Fruit fly (Drosophila melanogaster) whole organism, pupa: ENCODE data around the gene CG32376.
A peak's percentile ranks its signal among the peaks of the same experiment; 100 is the strongest.

ENCODE experiments used
- CG13204 ChIP-seq: fragments of 200-800 bp; sonication (Bioruptor generic); optimal IDR thresholded peaks from 2 replicates; lab custom pipeline; 2018; ENCODE audit warnings: missing biosample characterization, mild to moderate bottlenecking, missing genetic modification characterization, moderate library complexity
- CG14655 ChIP-seq: fragments of 200-800 bp; sonication (Bioruptor generic); optimal IDR thresholded peaks from 3 replicates; lab custom pipeline; 2017; ENCODE audit warnings: mild to moderate bottlenecking, missing biosample characterization, missing genetic modification reagents, missing genetic modification characterization
- CG15710 ChIP-seq: fragments of 200-800 bp; sonication (Bioruptor generic); optimal IDR thresholded peaks from 2 replicates; lab custom pipeline; 2018; ENCODE audit warnings: missing biosample characterization, mild to moderate bottlenecking, missing genetic modification characterization, moderate library complexity
- CG32121 ChIP-seq: fragments of 200-800 bp; sonication (Bioruptor generic); IDR thresholded peaks from 2 replicates; pipeline ENCODE4 v1.3.6; 2022; ENCODE audit warnings: missing biosample characterization, missing genetic modification characterization
- CG34367 ChIP-seq: fragments of 200-800 bp; sonication (Bioruptor generic); optimal IDR thresholded peaks from 2 replicates; lab custom pipeline; 2018; ENCODE audit warnings: missing biosample characterization, mild to moderate bottlenecking, missing genetic modification characterization
- CG4496 ChIP-seq: fragments of 200-800 bp; sonication (Bioruptor generic); IDR thresholded peaks from 3 replicates; pipeline ENCODE4 v1.3.6; 2022; ENCODE audit warnings: missing biosample characterization, missing genetic modification characterization
- CG9948 ChIP-seq: fragments of 200-800 bp; sonication (Bioruptor generic); optimal IDR thresholded peaks from 2 replicates; lab custom pipeline; 2018; ENCODE audit warnings: missing biosample characterization, mild to moderate bottlenecking, missing genetic modification characterization, moderate library complexity
- EcR ChIP-seq: fragments of 200-800 bp; sonication (Bioruptor generic); optimal IDR thresholded peaks from 3 replicates; lab custom pipeline; 2019; ENCODE audit warnings: missing biosample characterization, missing genetic modification characterization, mild to moderate bottlenecking, moderate library complexity, missing genetic modification reagents
- Ets98B ChIP-seq: fragments of 200-800 bp; sonication (Bioruptor generic); IDR thresholded peaks from 2 replicates; pipeline ENCODE4 v1.3.6; 2022; ENCODE audit warnings: missing biosample characterization, missing genetic modification characterization
- Pif1B ChIP-seq: fragments of 200-800 bp; sonication (Bioruptor generic); optimal IDR thresholded peaks from 3 replicates; lab custom pipeline; 2016; ENCODE audit warnings: missing biosample characterization, missing genetic modification characterization
- fd96Ca ChIP-seq: fragments of 200-800 bp; sonication (Bioruptor generic); IDR thresholded peaks from 3 replicates; pipeline ENCODE4 v1.3.6; 2022; ENCODE audit warnings: missing biosample characterization, missing genetic modification characterization
- rn ChIP-seq: fragments of 200-800 bp; sonication (Bioruptor generic); IDR thresholded peaks from 2 replicates; pipeline ENCODE4 v1.3.6; 2022; ENCODE audit warnings: missing biosample characterization, missing genetic modification characterization

DNA sequence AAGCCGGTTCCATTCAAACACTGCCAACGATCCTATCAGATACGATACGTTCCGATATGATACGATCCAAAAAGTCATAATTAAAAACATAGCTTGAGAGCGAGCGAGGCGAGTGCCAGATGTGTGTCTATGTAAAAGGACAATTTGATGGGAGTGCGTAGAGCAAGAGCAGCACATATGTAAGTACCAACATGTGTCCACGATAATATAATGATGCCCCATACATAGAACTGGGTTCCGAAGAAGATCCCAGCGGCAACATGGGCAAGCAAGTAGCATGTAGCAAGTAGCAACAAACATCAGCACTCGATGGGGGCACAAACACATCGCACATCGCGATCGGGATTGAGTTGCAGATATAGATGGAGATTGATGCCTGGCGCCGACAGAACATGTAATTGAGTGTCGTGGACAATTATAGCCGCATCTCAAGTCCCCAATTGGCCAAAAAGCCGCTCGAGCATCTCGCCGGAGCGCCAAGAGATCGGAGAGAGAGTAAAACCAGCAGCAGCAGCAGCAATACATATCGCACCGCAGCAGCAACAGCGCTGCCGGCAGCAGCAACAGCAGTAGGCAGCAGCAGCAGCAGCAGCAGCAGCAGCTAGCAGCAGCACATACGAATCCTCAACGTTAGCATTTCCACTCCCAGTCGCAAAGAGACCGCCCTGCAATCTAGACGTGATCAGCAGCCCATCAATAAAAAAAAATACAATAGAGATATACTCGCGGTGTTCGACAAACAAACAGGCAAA is 23.7 kb downstream of the CG32376 start, which contains the start of gene ltl:
- TF ChIP-seq rn: no peak
- TF ChIP-seq Pif1B (GFP tag; lab: Kevin White, UChicago): peak; percentile 1
- TF ChIP-seq fd96Ca: no peak
- no peak for TF ChIP-seq CG14655 (GFP tag; lab: Kevin White, UChicago)
- TF ChIP-seq Ets98B (GFP tag; lab: Robert Waterston, UW): no peak
- TF ChIP-seq CG32121 (GFP tag; lab: Robert Waterston, UW): no peak
- no peak for TF ChIP-seq EcR (GFP tag; lab: Kevin White, UChicago)
- no peak for TF ChIP-seq CG13204 (GFP tag; lab: Kevin White, UChicago)
- TF ChIP-seq CG4496 (GFP tag; lab: Robert Waterston, UW): no peak
- TF ChIP-seq CG34367 (tag; lab: Kevin White, UChicago): no peak
- TF ChIP-seq CG15710: no peak
- no peak for TF ChIP-seq CG9948 (tag; lab: Kevin White, UChicago)
